Fruit fly (Drosophila melanogaster) whole organism, prepupa: Measurements from ENCODE around the gene CG14034.
A peak's percentile ranks its signal among the peaks of the same experiment; 100 is the strongest.

Experiments
- CG10631 ChIP-seq: fragments of 200-800 bp; sonication (Bioruptor generic); optimal IDR thresholded peaks from 2 replicates; lab custom pipeline; 2016; ENCODE audit warnings: missing biosample characterization, missing genetic modification characterization
- CG10669 ChIP-seq: fragments of 200-800 bp; sonication (Bioruptor generic); optimal IDR thresholded peaks from 3 replicates; lab custom pipeline; 2018; ENCODE audit warnings: missing biosample characterization, mild to moderate bottlenecking, missing genetic modification characterization, moderate library complexity
- CG11294 ChIP-seq: fragments of 200-800 bp; sonication (Bioruptor generic); IDR thresholded peaks from 2 replicates; pipeline ENCODE4 v1.3.6; 2022; ENCODE audit warnings: missing biosample characterization, missing genetic modification characterization
- CG11762 ChIP-seq: fragments of 200-800 bp; sonication (Bioruptor generic); optimal IDR thresholded peaks from 3 replicates; lab custom pipeline; 2016; ENCODE audit warnings: missing biosample characterization, missing genetic modification characterization; ENCODE audit not compliant: insufficient read depth
- CG11902 ChIP-seq: fragments of 200-800 bp; sonication (Bioruptor generic); optimal IDR thresholded peaks from 3 replicates; lab custom pipeline; 2016; ENCODE audit warnings: missing biosample characterization, missing genetic modification characterization
- CG15336 ChIP-seq: fragments of 200-800 bp; sonication (Bioruptor generic); IDR thresholded peaks from 2 replicates; pipeline ENCODE4 v1.3.6; 2022; ENCODE audit warnings: missing biosample characterization, missing genetic modification characterization
- CG1621 ChIP-seq: fragments of 200-800 bp; sonication (Bioruptor generic); optimal IDR thresholded peaks from 3 replicates; lab custom pipeline; 2018; ENCODE audit warnings: missing biosample characterization, mild to moderate bottlenecking, missing genetic modification characterization
- CG16779 ChIP-seq: fragments of 200-800 bp; sonication (Bioruptor generic); optimal IDR thresholded peaks from 3 replicates; lab custom pipeline; 2017; ENCODE audit warnings: missing biosample characterization, mild to moderate bottlenecking, missing genetic modification characterization
- CG3032 ChIP-seq: fragments of 200-800 bp; optimal IDR thresholded peaks from 2 replicates; lab custom pipeline; 2019; ENCODE audit warnings: missing biosample characterization, mild to moderate bottlenecking, missing genetic modification characterization, moderate library complexity
- CG31627 ChIP-seq: fragments of 200-800 bp; sonication (Bioruptor generic); optimal IDR thresholded peaks from 3 replicates; lab custom pipeline; 2016; ENCODE audit warnings: missing biosample characterization, missing genetic modification characterization
- CG32006 ChIP-seq: fragments of 200-800 bp; sonication (Bioruptor generic); optimal IDR thresholded peaks from 3 replicates; lab custom pipeline; 2017; ENCODE audit warnings: missing biosample characterization, mild to moderate bottlenecking, missing genetic modification characterization
- CG34406 ChIP-seq: fragments of 200-800 bp; sonication (Bioruptor generic); optimal IDR thresholded peaks from 3 replicates; lab custom pipeline; 2016; ENCODE audit warnings: missing biosample characterization, missing genetic modification characterization
- CG3919 ChIP-seq: fragments of 200-800 bp; sonication (Bioruptor generic); optimal IDR thresholded peaks from 3 replicates; lab custom pipeline; 2016; ENCODE audit warnings: missing biosample characterization, missing genetic modification characterization
- CG6163 ChIP-seq: fragments of 200-800 bp; sonication (Bioruptor generic); IDR thresholded peaks from 3 replicates; pipeline ENCODE4 v1.3.6; 2022; ENCODE audit warnings: missing biosample characterization, missing genetic modification characterization
- CG6276 ChIP-seq: fragments of 200-800 bp; sonication (Bioruptor generic); optimal IDR thresholded peaks from 2 replicates; lab custom pipeline; 2017; ENCODE audit warnings: missing biosample characterization, mild to moderate bottlenecking, missing genetic modification characterization
- CG6792 ChIP-seq: fragments of 200-800 bp; sonication (Bioruptor generic); optimal IDR thresholded peaks from 3 replicates; lab custom pipeline; 2016; ENCODE audit warnings: missing biosample characterization, missing genetic modification characterization
- CG6808 ChIP-seq: fragments of 200-800 bp; sonication (Bioruptor generic); optimal IDR thresholded peaks from 3 replicates; lab custom pipeline; 2017; ENCODE audit warnings: missing biosample characterization, missing genetic modification characterization, mild to moderate bottlenecking, moderate library complexity, missing genetic modification reagents
- CG6854 ChIP-seq: fragments of 200-800 bp; sonication (Bioruptor generic); optimal IDR thresholded peaks from 2 replicates; lab custom pipeline; 2017; ENCODE audit warnings: missing biosample characterization, mild to moderate bottlenecking, missing genetic modification characterization
- CG7368 ChIP-seq: fragments of 200-800 bp; sonication (Bioruptor generic); optimal IDR thresholded peaks from 3 replicates; lab custom pipeline; 2016; ENCODE audit warnings: missing biosample characterization, missing genetic modification characterization
- CG8319 ChIP-seq: fragments of 200-800 bp; sonication (Bioruptor generic); optimal IDR thresholded peaks from 3 replicates; lab custom pipeline; 2016; ENCODE audit warnings: missing biosample characterization, missing genetic modification characterization
- CG8632 ChIP-seq: fragments of 200-800 bp; sonication (Bioruptor generic); optimal IDR thresholded peaks from 3 replicates; lab custom pipeline; 2016; ENCODE audit warnings: missing biosample characterization, missing genetic modification characterization
- CG9139 ChIP-seq: fragments of 200-800 bp; sonication (Bioruptor generic); optimal IDR thresholded peaks from 3 replicates; lab custom pipeline; 2017; ENCODE audit warnings: missing biosample characterization, mild to moderate bottlenecking, missing genetic modification characterization
- Eip75B ChIP-seq: fragments of 200-800 bp; sonication (Bioruptor generic); optimal IDR thresholded peaks from 3 replicates; lab custom pipeline; 2016; ENCODE audit warnings: missing biosample characterization, missing genetic modification characterization
- Eip78C ChIP-seq: fragments of 200-800 bp; sonication (Bioruptor generic); peaks from one replicate; lab custom pipeline; 2016; ENCODE audit warnings: missing biosample characterization, missing genetic modification characterization
- Eip93F ChIP-seq: fragments of 200-800 bp; sonication (Bioruptor generic); optimal IDR thresholded peaks from 2 replicates; lab custom pipeline; 2016; ENCODE audit warnings: missing biosample characterization, mild to moderate bottlenecking, missing genetic modification characterization
- Ets21C ChIP-seq: fragments of 200-800 bp; sonication (Bioruptor generic); optimal IDR thresholded peaks from 3 replicates; lab custom pipeline; 2016; ENCODE audit warnings: missing biosample characterization, missing genetic modification characterization
- Ets96B ChIP-seq: fragments of 200-800 bp; optimal IDR thresholded peaks from 2 replicates; lab custom pipeline; 2019; ENCODE audit warnings: missing biosample characterization, mild to moderate bottlenecking, missing genetic modification characterization, moderate library complexity
- Hr38 ChIP-seq: sonication (Bioruptor generic); optimal IDR thresholded peaks from 2 replicates; lab custom pipeline; 2016; ENCODE audit warnings: missing biosample characterization, missing genetic modification characterization
- Hr39 ChIP-seq: fragments of 200-800 bp; sonication (Bioruptor generic); optimal IDR thresholded peaks from 2 replicates; lab custom pipeline; 2016; ENCODE audit warnings: missing biosample characterization, missing genetic modification characterization
- Hr4 ChIP-seq: fragments of 200-800 bp; sonication (Bioruptor generic); optimal IDR thresholded peaks from 3 replicates; lab custom pipeline; 2016; ENCODE audit warnings: missing biosample characterization, missing genetic modification characterization
- Lpt ChIP-seq: fragments of 200-800 bp; sonication (Bioruptor generic); optimal IDR thresholded peaks from 3 replicates; lab custom pipeline; 2016; ENCODE audit warnings: missing biosample characterization, missing genetic modification characterization
- OdsH ChIP-seq: fragments of 200-800 bp; sonication (Bioruptor generic); optimal IDR thresholded peaks from 3 replicates; lab custom pipeline; 2016; ENCODE audit warnings: missing biosample characterization, missing genetic modification characterization
- Smox ChIP-seq: fragments of 200-800 bp; sonication (Bioruptor generic); optimal IDR thresholded peaks from 3 replicates; lab custom pipeline; 2016; ENCODE audit warnings: missing biosample characterization, missing genetic modification characterization
- Sox102F ChIP-seq: fragments of 200-800 bp; sonication (Bioruptor generic); optimal IDR thresholded peaks from 2 replicates; lab custom pipeline; 2016; ENCODE audit warnings: missing biosample characterization, mild to moderate bottlenecking, missing genetic modification characterization
- Sox14 ChIP-seq: fragments of 200-800 bp; sonication (Bioruptor generic); optimal IDR thresholded peaks from 3 replicates; lab custom pipeline; 2016; ENCODE audit warnings: missing biosample characterization, missing genetic modification characterization
- Sox15 ChIP-seq: fragments of 200-800 bp; sonication (Bioruptor generic); optimal IDR thresholded peaks from 3 replicates; lab custom pipeline; 2016; ENCODE audit warnings: missing biosample characterization, missing genetic modification characterization
- achi ChIP-seq: fragments of 200-800 bp; sonication (Bioruptor generic); optimal IDR thresholded peaks from 3 replicates; lab custom pipeline; 2016; ENCODE audit warnings: missing biosample characterization, missing genetic modification characterization
- acj6 ChIP-seq: fragments of 200-800 bp; sonication (Bioruptor generic); optimal IDR thresholded peaks from 3 replicates; lab custom pipeline; 2016; ENCODE audit warnings: missing biosample characterization, missing genetic modification characterization
- cyc ChIP-seq: fragments of 200-800 bp; sonication (Bioruptor generic); optimal IDR thresholded peaks from 3 replicates; lab custom pipeline; 2016; ENCODE audit warnings: missing biosample characterization, missing genetic modification characterization
- dsx ChIP-seq: fragments of 200-800 bp; optimal IDR thresholded peaks from 3 replicates; lab custom pipeline; 2019; ENCODE audit warnings: missing biosample characterization, mild to moderate bottlenecking, missing genetic modification characterization, moderate library complexity; ENCODE audit not compliant: poor library complexity, severe bottlenecking
- eg ChIP-seq: fragments of 200-800 bp; sonication (Bioruptor generic); IDR thresholded peaks from 3 replicates; pipeline ENCODE4 v1.3.6; 2022; ENCODE audit warnings: missing biosample characterization, missing genetic modification characterization
- esn ChIP-seq: fragments of 200-800 bp; sonication (Bioruptor generic); optimal IDR thresholded peaks from 2 replicates; lab custom pipeline; 2016; ENCODE audit warnings: missing biosample characterization, mild to moderate bottlenecking, missing genetic modification characterization, moderate library complexity
- fd59A ChIP-seq: fragments of 200-800 bp; sonication (Bioruptor generic); optimal IDR thresholded peaks from 2 replicates; lab custom pipeline; 2017; ENCODE audit warnings: missing biosample characterization, mild to moderate bottlenecking, missing genetic modification characterization, missing genetic modification reagents
- fd85E ChIP-seq: fragments of 200-800 bp; sonication (Bioruptor generic); optimal IDR thresholded peaks from 3 replicates; lab custom pipeline; 2016; ENCODE audit warnings: missing biosample characterization, missing genetic modification characterization
- net ChIP-seq: fragments of 200-800 bp; sonication (Bioruptor generic); optimal IDR thresholded peaks from 3 replicates; lab custom pipeline; 2016; ENCODE audit warnings: missing biosample characterization, missing genetic modification characterization
- spab ChIP-seq: fragments of 200-800 bp; sonication (Bioruptor generic); optimal IDR thresholded peaks from 2 replicates; lab custom pipeline; 2017; ENCODE audit warnings: missing biosample characterization, mild to moderate bottlenecking, missing genetic modification characterization, missing genetic modification reagents
- ss ChIP-seq, 2 experiments: fragments of 200-800 bp; sonication (Bioruptor generic); optimal IDR thresholded peaks; 2 replicates in 1 of 2; 3 replicates in 1 of 2; lab custom pipeline; 2017 to 2018; ENCODE audit warnings: mild to moderate bottlenecking in 2 of 2, missing biosample characterization in 2 of 2, missing genetic modification characterization in 2 of 2, moderate library complexity in 1 of 2
- svp ChIP-seq: fragments of 200-800 bp; sonication (Bioruptor generic); peaks from one replicate; lab custom pipeline; 2016; ENCODE audit warnings: missing biosample characterization, missing genetic modification characterization
- topi ChIP-seq: fragments of 200-800 bp; sonication (Bioruptor generic); optimal IDR thresholded peaks from 3 replicates; lab custom pipeline; 2016; ENCODE audit warnings: missing biosample characterization, missing genetic modification characterization
- vri ChIP-seq: fragments of 200-800 bp; sonication (Bioruptor generic); optimal IDR thresholded peaks from 3 replicates; lab custom pipeline; 2016; ENCODE audit warnings: missing biosample characterization, mild to moderate bottlenecking, missing genetic modification characterization

Gene CG14034

DNA sequence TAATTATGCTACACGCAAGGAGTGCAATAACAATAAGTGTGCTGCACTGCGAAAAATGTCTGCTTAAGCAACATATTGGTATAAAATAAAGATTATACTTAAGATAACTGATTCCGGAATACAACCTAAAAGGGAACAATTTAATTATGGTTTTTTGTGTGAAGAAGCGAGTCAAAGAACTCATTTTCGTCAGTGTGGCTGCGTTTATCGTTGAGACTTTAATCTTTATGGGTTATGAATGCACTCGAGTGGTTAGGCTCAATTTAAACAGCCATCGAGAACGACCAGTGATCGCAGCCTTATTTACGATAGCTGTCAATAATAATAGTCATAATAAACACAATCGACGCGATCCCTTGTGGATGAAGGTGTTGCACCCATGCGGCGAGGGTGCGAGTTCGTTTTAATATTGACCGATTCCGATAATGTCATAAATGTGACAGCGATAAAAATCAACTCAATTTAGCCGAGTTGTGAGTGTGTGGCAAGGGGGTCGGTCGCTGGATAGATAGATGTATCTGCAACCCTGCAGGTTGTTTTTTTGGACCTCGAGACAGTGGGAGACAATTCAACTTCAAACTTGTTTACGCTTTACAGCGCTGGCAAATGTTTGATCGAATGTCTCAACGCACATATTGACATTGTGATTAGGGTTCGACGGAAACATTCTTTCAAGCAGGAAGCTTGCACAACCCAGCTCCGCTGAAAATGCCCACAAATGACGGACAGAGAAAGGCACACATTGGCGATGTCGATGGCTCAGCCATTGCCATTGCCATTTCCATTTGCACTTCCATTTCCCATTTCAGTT lies 39.9 kb upstream of the CG14034 start:
- peak; percentile 44 for TF ChIP-seq spab (GFP tag; lab: Kevin White, UChicago)
- TF ChIP-seq topi, result peak; percentile 84
- peak; percentile 59 for TF ChIP-seq CG10669 (GFP tag; lab: Kevin White, UChicago)
- TF ChIP-seq fd59A (GFP tag; lab: Kevin White, UChicago), result peak; percentile 3
- peak; percentile 63 for TF ChIP-seq Ets21C
- TF ChIP-seq net (GFP tag; lab: Kevin White, UChicago), result peak; percentile 56
- TF ChIP-seq Smox, result peak; percentile 81
- TF ChIP-seq ss (GFP tag; optimal IDR thresholded peaks at IDR 0.05; lab: Kevin White, UChicago), result peak; percentile 26 to 54
- TF ChIP-seq eg (GFP tag; lab: Robert Waterston, UW), result peak; percentile 64
- peak; percentile 64 for TF ChIP-seq CG8632
- TF ChIP-seq Lpt (GFP tag; lab: Kevin White, UChicago), result no peak
- peak; percentile 79 for TF ChIP-seq Sox14 (GFP tag; lab: Kevin White, UChicago)
- TF ChIP-seq CG11762 (GFP tag; lab: Kevin White, UChicago), result peak; percentile 54
- no peak for TF ChIP-seq Hr38 (GFP tag; lab: Kevin White, UChicago)
- peak; percentile 85 for TF ChIP-seq Hr39 (GFP tag; lab: Kevin White, UChicago)
- peak; percentile 30 for TF ChIP-seq CG8319 (GFP tag; lab: Kevin White, UChicago)
- TF ChIP-seq Eip93F (GFP tag; lab: Kevin White, UChicago), result peak; percentile 84
- peak; percentile 83 for TF ChIP-seq CG31627
- TF ChIP-seq CG6808, result peak; percentile 49
- TF ChIP-seq CG1621 (tag; lab: Kevin White, UChicago), result peak; percentile 9
- peak; percentile 47 for TF ChIP-seq CG3919
- no peak for TF ChIP-seq CG16779 (tag; lab: Kevin White, UChicago)
- peak; percentile 78 for TF ChIP-seq acj6 (GFP tag; lab: Kevin White, UChicago)
- TF ChIP-seq OdsH (GFP tag; lab: Kevin White, UChicago), result peak; percentile 68
- TF ChIP-seq CG6276 (GFP tag; lab: Kevin White, UChicago), result no peak
- peak; percentile 98 for TF ChIP-seq svp (GFP tag; lab: Kevin White, UChicago)
- peak; percentile 86 for TF ChIP-seq Sox102F
- peak; percentile 59 for TF ChIP-seq CG6854 (GFP tag; lab: Kevin White, UChicago)
- TF ChIP-seq fd85E, result no peak
- TF ChIP-seq Ets96B (tag; lab: Kevin White, UChicago), result peak; percentile 74
- peak; percentile 53 for TF ChIP-seq Eip75B (GFP tag; lab: Kevin White, UChicago)
- peak; percentile 64 for TF ChIP-seq CG7368
- TF ChIP-seq CG10631 (GFP tag; lab: Kevin White, UChicago), result peak; percentile 51
- TF ChIP-seq CG11294 (GFP tag; lab: Robert Waterston, UW), result no peak; the same call in 1 of the 2 replicates
- TF ChIP-seq CG11902 (GFP tag; lab: Kevin White, UChicago), result peak; percentile 56
- no peak for TF ChIP-seq CG15336
- TF ChIP-seq CG32006 (GFP tag; lab: Kevin White, UChicago), result peak; percentile 26
- TF ChIP-seq Hr4 (GFP tag; lab: Kevin White, UChicago), result peak; percentile 51
- TF ChIP-seq Sox15 (GFP tag; lab: Kevin White, UChicago), result peak; percentile 54
- peak; percentile 80 for TF ChIP-seq CG6163 (GFP tag; lab: Robert Waterston, UW)
- peak; percentile 63 for TF ChIP-seq achi (GFP tag; lab: Kevin White, UChicago)
- peak; percentile 61 for TF ChIP-seq CG34406 (GFP tag; lab: Kevin White, UChicago)
- peak; percentile 39 for TF ChIP-seq CG3032
- TF ChIP-seq cyc (GFP tag; lab: Kevin White, UChicago), result peak; percentile 83
- peak; percentile 88 for TF ChIP-seq Eip78C (GFP tag; lab: Kevin White, UChicago)
- TF ChIP-seq vri (GFP tag; lab: Kevin White, UChicago), result peak; percentile 99
- TF ChIP-seq CG6792 (GFP tag; lab: Kevin White, UChicago), result peak; percentile 61
- TF ChIP-seq dsx (GFP tag; lab: Kevin White, UChicago), result peak; percentile 55
- peak; percentile 88 for TF ChIP-seq esn (GFP tag; lab: Kevin White, UChicago)
- TF ChIP-seq CG9139 (GFP tag; lab: Kevin White, UChicago), result peak; percentile 12
